Worm (Caenorhabditis elegans): ENCODE measurements around the gene clec-226.

- TF ChIP-seq dmd-9 (GFP tag; IDR thresholded peaks at IDR 0.05), result no peak
- no peak for TF ChIP-seq nhr-237 (tag; optimal IDR thresholded peaks at IDR 0.05)
- no peak for TF ChIP-seq nhr-11 (tag; optimal IDR thresholded peaks at IDR 0.05)
- no peak for TF ChIP-seq ama-1 (optimal IDR thresholded peaks at IDR 0.05)
- TF ChIP-seq unc-62 (GFP tag; optimal IDR thresholded peaks at IDR 0.05 in 1 of 2), result no peak
- no peak for TF ChIP-seq unc-62 (tag; optimal IDR thresholded peaks at IDR 0.05)
- TF ChIP-seq php-3 (GFP tag; IDR thresholded peaks at IDR 0.05), result peak; percentile 65
- no peak for TF ChIP-seq ceh-82 (tag; optimal IDR thresholded peaks at IDR 0.05)
- no peak for TF ChIP-seq lin-29 (GFP tag; IDR thresholded peaks at IDR 0.05)
- no peak for TF ChIP-seq Y5F2A.4 (GFP tag; optimal IDR thresholded peaks at IDR 0.05)
- no peak for TF ChIP-seq zip-11 (GFP tag; IDR thresholded peaks at IDR 0.05)
- TF ChIP-seq ctbp-1 (GFP tag; IDR thresholded peaks at IDR 0.05), result no peak
Measured at ce11 chrV:13986823-13987222, 40.1 kb downstream of the clec-226 start.
